Worm (Caenorhabditis elegans): Measurements from ENCODE around the gene sto-4.

sto-4 gene

ce11 chrX:11656519-11657006 is 12.6 kb downstream of the sto-4 start, which contains the start of gene T04F8.2:
T04F8.2 (minus strand) TSS chrX:11656569.
- TF ChIP-seq nhr-102 (tag; optimal IDR thresholded peaks at IDR 0.05) (no peak), mxl-3 (GFP tag; optimal IDR thresholded peaks at IDR 0.05) (peak; percentile 3), sdz-12 (GFP tag; optimal IDR thresholded peaks at IDR 0.05) (no peak), F26F4.8 (GFP tag; conservative IDR thresholded peaks at IDR 0.05) (no peak), nhr-11 (tag; optimal IDR thresholded peaks at IDR 0.05) (peak; percentile 60), attf-4 (tag; optimal IDR thresholded peaks at IDR 0.05) (no peak), pqm-1 (tag; optimal IDR thresholded peaks at IDR 0.05) (peak; percentile 27), dve-1 (tag; optimal IDR thresholded peaks at IDR 0.05; ENCODE audit: insufficient read depth) (peak; percentile 90), mdt-29 (GFP tag; IDR thresholded peaks at IDR 0.05) (no peak), ZK546.5 (tag; optimal IDR thresholded peaks at IDR 0.05) (no peak), unc-130 (GFP tag; optimal IDR thresholded peaks at IDR 0.05) (no peak), ceh-32 (tag; optimal IDR thresholded peaks at IDR 0.05; ENCODE audit: poor library complexity) (no peak), unc-62 (GFP tag; optimal IDR thresholded peaks at IDR 0.05 in 1 of 2) (peak in 1 of 2 experiments; percentile 98), unc-62 (tag; optimal IDR thresholded peaks at IDR 0.05) (no peak), nhr-6 (tag; optimal IDR thresholded peaks at IDR 0.05) (peak; percentile 56), vab-7 (GFP tag; IDR thresholded peaks at IDR 0.05) (no peak), lin-29 (GFP tag; IDR thresholded peaks at IDR 0.05) (no peak), nhr-42 (GFP tag; IDR thresholded peaks at IDR 0.05) (no peak), ces-1 (GFP tag; optimal IDR thresholded peaks at IDR 0.05) (no peak), ceh-28 (tag; optimal IDR thresholded peaks at IDR 0.05) (no peak), spr-1 (tag; optimal IDR thresholded peaks at IDR 0.05) (no peak), unc-39 (tag; optimal IDR thresholded peaks at IDR 0.05) (no peak), T26A8.4 (GFP tag; IDR thresholded peaks at IDR 0.05) (no peak), F37D6.2 (tag; optimal IDR thresholded peaks at IDR 0.05) (no peak), ceh-20 (GFP tag; IDR thresholded peaks at IDR 0.05) (peak; percentile 49; the same call in 1 of the 2 replicates), ceh-62 (tag; optimal IDR thresholded peaks at IDR 0.05) (no peak), nhr-48 (tag; optimal IDR thresholded peaks at IDR 0.05) (peak; percentile 16), snpc-1.2 (GFP tag; IDR thresholded peaks at IDR 0.05) (no peak), lin-39 (tag; optimal IDR thresholded peaks at IDR 0.05) (no peak), Y105C5A.15 (GFP tag; IDR thresholded peaks at IDR 0.05) (no peak), arid-1 (GFP tag; conservative IDR thresholded peaks at IDR 0.05) (no peak), aha-1 (tag) (no peak), zfp-3 (GFP tag; conservative IDR thresholded peaks at IDR 0.05) (no peak), D1046.2 (GFP tag; IDR thresholded peaks at IDR 0.05) (no peak), lin-1 (GFP tag; IDR thresholded peaks at IDR 0.05) (no peak), fos-1 (tag; optimal IDR thresholded peaks at IDR 0.05) (no peak), skn-1 (tag; optimal IDR thresholded peaks at IDR 0.05) (no peak), daf-19 (GFP tag; conservative IDR thresholded peaks at IDR 0.05) (no peak), spr-3 (GFP tag; optimal IDR thresholded peaks at IDR 0.05) (no peak), F49E8.2 (tag; optimal IDR thresholded peaks at IDR 0.05; ENCODE audit: borderline replicate concordance) (no peak), dmd-9 (GFP tag; IDR thresholded peaks at IDR 0.05) (no peak), ztf-7 (tag; optimal IDR thresholded peaks at IDR 0.05) (peak; percentile 55), mxl-2 (GFP tag; conservative IDR thresholded peaks at IDR 0.05) (no peak), hif-1 (tag; optimal IDR thresholded peaks at IDR 0.05) (peak in 1 of 2 experiments; percentile 43), egl-27 (tag; optimal IDR thresholded peaks at IDR 0.05) (no peak), Y5F2A.4 (GFP tag; optimal IDR thresholded peaks at IDR 0.05) (no peak), ztf-11 (tag; optimal IDR thresholded peaks at IDR 0.05) (no peak), F44E2.7 (GFP tag; IDR thresholded peaks at IDR 0.05) (no peak), ceh-82 (tag; optimal IDR thresholded peaks at IDR 0.05) (no peak), Y48G9A.11 (GFP tag; IDR thresholded peaks at IDR 0.05) (no peak), zfp-2 (tag; optimal IDR thresholded peaks at IDR 0.05) (no peak), set-16 (GFP tag; IDR thresholded peaks at IDR 0.05) (no peak), Y75B8A.6 (GFP tag; IDR thresholded peaks at IDR 0.05) (no peak)

Data from whole organism, L4 larva.